Worm (Caenorhabditis elegans): Measurements from ENCODE around the gene cpx-2.
A peak's percentile ranks its signal among the peaks of the same experiment; 100 is the strongest.

Gene cpx-2

DNA sequence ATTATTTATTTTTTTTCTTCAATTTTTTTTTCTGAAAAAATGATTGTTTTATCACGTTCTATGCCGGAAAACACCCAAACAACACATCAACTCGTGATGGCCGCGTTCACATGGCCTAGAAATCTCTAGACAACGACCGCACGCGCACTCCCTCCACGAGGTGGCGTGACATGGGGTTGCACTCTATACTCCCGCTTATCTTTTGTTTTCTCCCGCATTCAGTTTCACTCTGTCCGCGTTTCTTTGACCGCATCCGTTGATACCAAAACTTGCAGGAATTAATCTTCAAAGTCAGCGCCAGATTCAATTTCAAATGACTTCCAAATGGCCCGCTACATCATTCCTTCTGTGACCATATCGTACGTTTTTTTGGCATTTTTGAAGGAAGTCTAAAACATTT, 33.9 kb upstream of the cpx-2 start, which contains the start of gene F17H10.1 (continued):
- TF ChIP-seq dmd-6 (GFP tag; IDR thresholded peaks at IDR 0.05) (peak; percentile 97), nhr-48 (tag; optimal IDR thresholded peaks at IDR 0.05) (peak; percentile 92), ama-1 (optimal IDR thresholded peaks at IDR 0.05) (no peak), ceh-32 (tag; optimal IDR thresholded peaks at IDR 0.05; ENCODE audit: poor library complexity) (no peak), Y5F2A.4 (GFP tag; optimal IDR thresholded peaks at IDR 0.05) (no peak), nhr-25 (tag; optimal IDR thresholded peaks at IDR 0.05; ENCODE audit: borderline replicate concordance, insufficient read depth) (peak; percentile 52), nhr-28 (tag; optimal IDR thresholded peaks at IDR 0.05) (peak; percentile 97), ctbp-1 (GFP tag; IDR thresholded peaks at IDR 0.05) (peak; percentile 46; the same call in 1 of the 2 replicates), tra-1 (GFP tag; IDR thresholded peaks at IDR 0.05) (peak; percentile 93), lin-13 (GFP tag; optimal IDR thresholded peaks at IDR 0.05) (peak; percentile 67), skn-1 (tag; optimal IDR thresholded peaks at IDR 0.05) (no peak), nhr-41 (GFP tag; IDR thresholded peaks at IDR 0.05) (peak; percentile 82), dpl-1 (GFP tag; optimal IDR thresholded peaks at IDR 0.05) (peak; percentile 40), ceh-20 (GFP tag; IDR thresholded peaks at IDR 0.05) (peak; percentile 80), dmd-9 (GFP tag; IDR thresholded peaks at IDR 0.05) (peak; percentile 85), T20F7.1 (GFP tag; optimal IDR thresholded peaks at IDR 0.05) (peak; percentile 70), lin-1 (GFP tag; IDR thresholded peaks at IDR 0.05) (peak; percentile 90), nhr-11 (tag; optimal IDR thresholded peaks at IDR 0.05) (peak; percentile 84), ceh-44 (GFP tag; IDR thresholded peaks at IDR 0.05) (no peak), rbr-2 (tag; optimal IDR thresholded peaks at IDR 0.05) (peak; percentile 52)

DNA sequence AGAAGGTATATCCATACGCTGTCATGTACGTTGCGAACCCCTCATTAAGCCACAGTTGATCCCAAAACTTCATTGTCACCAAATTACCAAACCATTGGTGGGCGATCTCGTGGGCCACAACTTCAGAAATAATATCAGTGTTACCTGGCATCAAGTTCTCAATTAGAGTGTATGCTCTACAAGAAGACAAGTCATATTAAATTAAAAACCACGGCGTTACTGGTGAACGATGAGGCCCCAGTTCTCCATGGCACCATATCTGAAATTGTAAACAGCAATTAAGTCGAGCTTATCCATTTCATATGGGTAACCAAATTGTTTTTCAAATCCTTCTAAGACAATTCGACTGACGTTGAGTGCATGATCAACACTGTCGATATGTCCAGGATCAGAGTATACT, 31.8 kb upstream of the cpx-2 start:
- TF ChIP-seq nhr-237 (tag; optimal IDR thresholded peaks at IDR 0.05) (no peak), skn-1 (tag; optimal IDR thresholded peaks at IDR 0.05) (no peak), aly-2 (tag; optimal IDR thresholded peaks at IDR 0.05) (no peak), ceh-20 (GFP tag; IDR thresholded peaks at IDR 0.05) (no peak), unc-62 (GFP tag; optimal IDR thresholded peaks at IDR 0.05 in 1 of 2) (peak in 1 of 2 experiments; percentile 91), unc-62 (tag; optimal IDR thresholded peaks at IDR 0.05) (no peak), Y5F2A.4 (GFP tag; optimal IDR thresholded peaks at IDR 0.05) (no peak)

DNA sequence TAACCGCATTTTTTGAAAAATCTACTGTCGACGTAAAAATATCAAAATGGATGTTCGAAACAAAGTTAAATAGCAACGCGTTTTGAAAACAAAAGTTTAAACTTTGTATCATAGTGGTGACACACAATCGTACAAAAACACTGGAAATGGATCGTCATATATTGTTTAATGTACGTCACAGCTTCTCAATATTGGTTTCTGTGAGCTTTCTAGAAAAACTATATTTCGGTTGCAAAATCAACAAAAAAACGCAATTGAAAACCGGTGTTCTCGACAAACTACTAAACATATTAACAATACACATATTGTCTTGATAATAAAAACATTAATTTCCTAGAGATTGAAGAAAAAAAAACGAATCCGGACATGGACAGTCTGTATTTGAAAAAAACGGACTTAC, 29.4 kb upstream of the cpx-2 start, which contains the start of gene R03G8.6:
Gene R03G8.6, minus strand, starts transcription at position 101 of the 400 bp plus-strand sequence.
- no peak for TF ChIP-seq nhr-237 (tag; optimal IDR thresholded peaks at IDR 0.05)

DNA sequence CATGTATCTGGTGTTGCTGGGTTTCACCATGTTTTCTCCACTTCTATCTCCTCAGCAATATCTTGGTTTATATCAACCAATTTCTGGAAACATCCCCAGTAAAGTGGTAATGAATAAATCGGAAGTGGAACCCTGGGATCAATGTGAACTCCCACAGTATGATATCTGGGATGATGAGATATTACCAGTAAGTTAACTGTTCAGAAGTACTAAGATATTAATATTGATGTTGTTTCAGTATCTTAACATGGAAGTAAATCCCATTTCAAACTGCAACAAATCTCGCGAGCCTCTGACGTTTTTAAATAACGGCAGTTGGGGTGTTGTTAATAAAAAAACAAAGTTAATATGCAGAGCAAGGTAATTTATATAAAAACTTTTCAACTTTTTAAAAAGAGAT, 20.2 kb upstream of the cpx-2 start:
- peak in 1 of 2 experiments; percentile 94 for TF ChIP-seq unc-62 (GFP tag; optimal IDR thresholded peaks at IDR 0.05 in 1 of 2)
- no peak for TF ChIP-seq unc-62 (tag; optimal IDR thresholded peaks at IDR 0.05)
- TF ChIP-seq lin-39 (tag; optimal IDR thresholded peaks at IDR 0.05): no peak
- TF ChIP-seq ZK337.2 (GFP tag; IDR thresholded peaks at IDR 0.05): no peak

DNA sequence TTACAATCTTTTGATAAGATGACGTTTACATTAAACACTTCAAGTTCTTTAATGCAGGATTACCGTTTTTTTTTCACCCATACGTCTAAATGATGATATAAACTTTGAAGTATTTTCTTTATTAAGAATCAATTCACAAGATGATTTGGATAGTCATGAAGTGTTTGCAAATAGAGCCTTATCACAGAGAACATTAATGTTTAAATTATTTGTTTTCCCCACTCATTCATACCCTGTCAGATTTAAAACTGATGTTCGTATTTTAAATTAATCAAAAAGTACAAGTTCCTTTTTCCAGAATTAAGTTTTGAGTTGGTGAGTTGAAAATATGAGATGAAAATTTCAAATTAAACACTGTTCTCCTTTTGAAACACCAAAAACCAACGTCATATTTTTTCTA, 19.6 kb upstream of the cpx-2 start, which contains the start of gene R03G8.3:
Gene R03G8.3, plus strand, starts transcription at position 301 of the 400 bp plus-strand sequence.
- TF ChIP-seq pqm-1 (tag; optimal IDR thresholded peaks at IDR 0.05) (peak; percentile 0), vab-7 (GFP tag; IDR thresholded peaks at IDR 0.05) (no peak)

DNA sequence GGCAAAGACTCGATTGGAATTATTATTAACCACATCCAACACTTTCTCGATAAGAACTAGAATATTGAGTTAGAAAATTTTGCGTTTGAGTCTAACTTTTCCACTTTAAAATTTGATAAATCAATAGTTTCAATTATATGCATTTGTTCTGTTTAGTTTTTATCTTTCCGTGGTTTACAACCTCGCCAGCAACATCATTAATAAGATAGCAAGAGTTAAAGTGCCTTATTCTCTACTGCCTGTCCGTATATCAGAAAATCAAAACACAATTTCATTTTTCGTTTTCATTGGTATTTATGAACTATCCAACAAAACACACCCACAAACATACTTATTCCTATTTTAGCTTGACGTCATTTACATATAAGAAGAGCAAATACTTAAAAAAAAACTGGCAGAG, 17.5 kb upstream of the cpx-2 start:
- TF ChIP-seq daf-8 (GFP tag; IDR thresholded peaks at IDR 0.05) (no peak), unc-62 (GFP tag; optimal IDR thresholded peaks at IDR 0.05 in 1 of 2) (no peak), unc-62 (tag; optimal IDR thresholded peaks at IDR 0.05) (no peak), pqm-1 (tag; optimal IDR thresholded peaks at IDR 0.05) (peak; percentile 71), dmd-8 (GFP tag; IDR thresholded peaks at IDR 0.05) (no peak), skn-1 (tag; optimal IDR thresholded peaks at IDR 0.05) (no peak), lim-7 (GFP tag; IDR thresholded peaks at IDR 0.05) (no peak), ctbp-1 (GFP tag; IDR thresholded peaks at IDR 0.05) (no peak), hlh-30 (tag; optimal IDR thresholded peaks at IDR 0.05; ENCODE audit: insufficient read depth) (no peak), mdl-1 (tag; optimal IDR thresholded peaks at IDR 0.05) (no peak), nhr-28 (tag; optimal IDR thresholded peaks at IDR 0.05) (peak; percentile 23), unc-130 (GFP tag; optimal IDR thresholded peaks at IDR 0.05) (no peak), tag-97 (GFP tag; IDR thresholded peaks at IDR 0.05) (no peak), aha-1 (tag) (peak; percentile 52), F10B5.3 (tag; optimal IDR thresholded peaks at IDR 0.05) (no peak), R02D3.7 (tag; optimal IDR thresholded peaks at IDR 0.05) (no peak), daf-16 (GFP tag; optimal IDR thresholded peaks at IDR 0.05) (no peak), daf-16 (tag; optimal IDR thresholded peaks at IDR 0.05) (peak; percentile 84)

Measured in whole organism, L4 larva.